Fruit fly (Drosophila melanogaster) whole organism, embryonic: ENCODE data around the gene kud.

ENCODE experiments used
- Atf6 ChIP-seq: fragments of 200-800 bp; sonication (Bioruptor generic); IDR thresholded peaks from 2 replicates; pipeline ENCODE4 v1.3.6; 2022; ENCODE audit warnings: missing biosample characterization, missing genetic modification characterization
- CG10209 ChIP-seq: fragments of 200-800 bp; sonication (Bioruptor generic); optimal IDR thresholded peaks from 3 replicates; lab custom pipeline; 2017; ENCODE audit warnings: missing biosample characterization, mild to moderate bottlenecking, missing genetic modification characterization, missing genetic modification reagents
- CG10321 ChIP-seq: fragments of 200-800 bp; sonication (Bioruptor generic); IDR thresholded peaks from 2 replicates; pipeline ENCODE4 v1.3.6; 2022; ENCODE audit warnings: missing biosample characterization, missing genetic modification characterization
- CG11456 ChIP-seq: fragments of 200-800 bp; sonication (Bioruptor generic); IDR thresholded peaks from 3 replicates; pipeline ENCODE4 v1.3.6; 2022; ENCODE audit warnings: missing biosample characterization, missing genetic modification characterization
- CG11695 ChIP-seq: fragments of 200-800 bp; sonication (Bioruptor generic); IDR thresholded peaks from 3 replicates; pipeline ENCODE4 v1.3.6; 2022; ENCODE audit warnings: missing biosample characterization, missing genetic modification characterization
- CG12071 ChIP-seq: fragments of 200-800 bp; sonication (Bioruptor generic); optimal IDR thresholded peaks from 3 replicates; lab custom pipeline; 2018; ENCODE audit warnings: missing biosample characterization, mild to moderate bottlenecking, missing genetic modification characterization
- CG12769 ChIP-seq: fragments of 200-800 bp; sonication (Bioruptor generic); optimal IDR thresholded peaks from 2 replicates; lab custom pipeline; 2019; ENCODE audit warnings: missing biosample characterization, mild to moderate bottlenecking, missing genetic modification characterization, moderate library complexity
- CG13287 ChIP-seq: fragments of 200-800 bp; sonication (Bioruptor generic); IDR thresholded peaks from 2 replicates; pipeline ENCODE4 v1.3.6; 2022; ENCODE audit warnings: missing biosample characterization, missing genetic modification characterization; ENCODE audit not compliant: partially characterized antibody
- CG15514 ChIP-seq: fragments of 200-800 bp; sonication (Bioruptor generic); optimal IDR thresholded peaks from 3 replicates; lab custom pipeline; 2017; ENCODE audit warnings: missing biosample characterization, missing genetic modification characterization, mild to moderate bottlenecking, moderate library complexity, missing genetic modification reagents
- CG15601 ChIP-seq: fragments of 200-800 bp; sonication (Bioruptor generic); optimal IDR thresholded peaks from 3 replicates; lab custom pipeline; 2019; ENCODE audit warnings: missing biosample characterization, mild to moderate bottlenecking, missing genetic modification characterization, moderate library complexity
- CG17328 ChIP-seq: fragments of 200-800 bp; sonication (Bioruptor generic); IDR thresholded peaks from 2 replicates; pipeline ENCODE4 v1.3.6; 2022; ENCODE audit warnings: missing biosample characterization, missing genetic modification characterization
- CG18011 ChIP-seq: fragments of 200-800 bp; sonication (Bioruptor generic); optimal IDR thresholded peaks from 2 replicates; lab custom pipeline; 2017; ENCODE audit warnings: missing biosample characterization, missing genetic modification characterization, mild to moderate bottlenecking, moderate library complexity, missing genotype
- CG18476 ChIP-seq: fragments of 200-800 bp; sonication (Bioruptor generic); optimal IDR thresholded peaks from 2 replicates; lab custom pipeline; 2016; ENCODE audit warnings: missing biosample characterization, mild to moderate bottlenecking, missing genetic modification characterization
- CG32532 ChIP-seq: fragments of 200-800 bp; sonication (Bioruptor generic); IDR thresholded peaks from 2 replicates; pipeline ENCODE4 v1.3.6; 2022; ENCODE audit warnings: missing biosample characterization, missing genetic modification characterization
- CG6791 ChIP-seq: fragments of 200-800 bp; sonication (Bioruptor generic); IDR thresholded peaks from 3 replicates; pipeline ENCODE4 v1.3.6; 2022; ENCODE audit warnings: missing biosample characterization, missing genetic modification characterization; ENCODE audit not compliant: partially characterized antibody
- CG7987 ChIP-seq: fragments of 200-800 bp; sonication (Bioruptor generic); optimal IDR thresholded peaks from 2 replicates; lab custom pipeline; 2018; ENCODE audit warnings: missing biosample characterization, mild to moderate bottlenecking, missing genetic modification characterization, moderate library complexity
- CG8290 ChIP-seq, 3 experiments: fragments of 200-800 bp; sonication (Bioruptor generic); optimal IDR thresholded peaks; 2 replicates each; lab custom pipeline; 2016 to 2019; ENCODE audit warnings: missing biosample characterization in 3 of 3, missing genetic modification characterization in 3 of 3, mild to moderate bottlenecking in 2 of 3, moderate library complexity in 1 of 3
- E2f2 ChIP-seq: fragments of 200-800 bp; sonication (Bioruptor generic); IDR thresholded peaks from 2 replicates; pipeline ENCODE4 v1.3.6; 2022; ENCODE audit warnings: missing biosample characterization, missing genetic modification characterization
- HmgZ ChIP-seq: fragments of 200-800 bp; sonication (Bioruptor generic); optimal IDR thresholded peaks from 2 replicates; lab custom pipeline; 2018; ENCODE audit warnings: missing biosample characterization, mild to moderate bottlenecking, missing genetic modification characterization
- Hr3 ChIP-seq: fragments of 200-800 bp; sonication (Bioruptor generic); optimal IDR thresholded peaks from 3 replicates; lab custom pipeline; 2016; ENCODE audit warnings: missing biosample characterization, missing genetic modification characterization
- MTF-1 ChIP-seq: fragments of 200-800 bp; sonication (Bioruptor generic); optimal IDR thresholded peaks from 2 replicates; lab custom pipeline; 2018; ENCODE audit warnings: missing biosample characterization, mild to moderate bottlenecking, missing genetic modification characterization, borderline replicate concordance
- Med ChIP-seq: fragments of 200-800 bp; sonication (Bioruptor generic); peaks from one replicate; lab custom pipeline; 2016; ENCODE audit warnings: missing biosample characterization, missing genetic modification characterization, mild to moderate bottlenecking, inconsistent platforms, moderate library complexity
- Myb ChIP-seq: fragments of 200-800 bp; sonication (Bioruptor generic); optimal IDR thresholded peaks from 2 replicates; lab custom pipeline; 2016; ENCODE audit warnings: missing biosample characterization, missing genetic modification characterization
- NK7.1 ChIP-seq: fragments of 200-800 bp; sonication (Bioruptor generic); optimal IDR thresholded peaks from 3 replicates; lab custom pipeline; 2016; ENCODE audit warnings: missing biosample characterization, missing genetic modification characterization
- Nf-YC ChIP-seq: fragments of 200-800 bp; optimal IDR thresholded peaks from 3 replicates; lab custom pipeline; 2019; ENCODE audit warnings: missing biosample characterization, mild to moderate bottlenecking, missing genetic modification characterization, moderate library complexity
- PHDP ChIP-seq: fragments of 200-800 bp; sonication (Bioruptor generic); optimal IDR thresholded peaks from 3 replicates; lab custom pipeline; 2018; ENCODE audit warnings: missing biosample characterization, mild to moderate bottlenecking, missing genetic modification characterization, moderate library complexity
- Rfx ChIP-seq: fragments of 200-800 bp; sonication (Bioruptor generic); IDR thresholded peaks from 2 replicates; pipeline ENCODE4 v1.3.6; 2022; ENCODE audit warnings: missing biosample characterization, missing genetic modification characterization
- Side ChIP-seq: fragments of 200-800 bp; sonication (Bioruptor generic); optimal IDR thresholded peaks from 2 replicates; lab custom pipeline; 2016; ENCODE audit warnings: missing biosample characterization, missing genetic modification characterization
- Sin3A ChIP-seq: fragments of >200 bp; optimal IDR thresholded peaks from 2 replicates; lab custom pipeline; 2018
- abd-A ChIP-seq: fragments of 200-800 bp; sonication (Bioruptor generic); optimal IDR thresholded peaks from 3 replicates; lab custom pipeline; 2019; ENCODE audit warnings: missing biosample characterization, mild to moderate bottlenecking, missing genetic modification characterization, moderate library complexity
- amos ChIP-seq: fragments of 200-800 bp; sonication (Bioruptor generic); IDR thresholded peaks from 2 replicates; pipeline ENCODE4 v1.3.6; 2022; ENCODE audit warnings: missing biosample characterization, missing genetic modification characterization; ENCODE audit not compliant: partially characterized antibody
- chinmo ChIP-seq: fragments of 200-800 bp; sonication (Bioruptor generic); IDR thresholded peaks from 4 replicates; pipeline ENCODE4 v1.3.6; 2022; ENCODE audit warnings: missing biosample characterization, missing genetic modification characterization; ENCODE audit not compliant: partially characterized antibody
- crol ChIP-seq: fragments of 200-800 bp; sonication (Bioruptor generic); IDR thresholded peaks from 2 replicates; pipeline ENCODE4 v1.3.6; 2022; ENCODE audit warnings: missing biosample characterization, missing genetic modification characterization
- crp ChIP-seq, 2 experiments: fragments of 200-800 bp; sonication (Bioruptor generic); optimal IDR thresholded peaks; 2 replicates in 1 of 2; 3 replicates in 1 of 2; lab custom pipeline; 2017; ENCODE audit warnings: missing biosample characterization in 2 of 2, missing genetic modification characterization in 2 of 2, mild to moderate bottlenecking in 1 of 2, moderate library complexity in 1 of 2
- dati ChIP-seq: fragments of 200-800 bp; sonication (Bioruptor generic); IDR thresholded peaks from 2 replicates; pipeline ENCODE4 v1.3.6; 2022; ENCODE audit warnings: missing biosample characterization, missing genetic modification characterization
- dysf ChIP-seq: fragments of 200-800 bp; sonication (Bioruptor generic); IDR thresholded peaks from 3 replicates; pipeline ENCODE4 v1.3.6; 2022; ENCODE audit warnings: missing biosample characterization, missing genetic modification characterization
- en ChIP-seq: fragments of 200-800 bp; sonication (Bioruptor generic); optimal IDR thresholded peaks from 2 replicates; lab custom pipeline; 2016; ENCODE audit warnings: missing biosample characterization, missing genetic modification characterization
- gce ChIP-seq: fragments of 200-800 bp; sonication (Bioruptor generic); IDR thresholded peaks from 3 replicates; pipeline ENCODE4 v1.3.6; 2022; ENCODE audit warnings: missing biosample characterization, missing genetic modification characterization
- gfzf ChIP-seq: fragments of 200-800 bp; sonication (Bioruptor generic); optimal IDR thresholded peaks from 2 replicates; lab custom pipeline; 2016; ENCODE audit warnings: missing biosample characterization, mild to moderate bottlenecking, missing genetic modification characterization, moderate library complexity
- nau ChIP-seq: fragments of 200-800 bp; sonication (Bioruptor generic); optimal IDR thresholded peaks from 3 replicates; lab custom pipeline; 2017; ENCODE audit warnings: missing biosample characterization, mild to moderate bottlenecking, missing genetic modification characterization, missing genetic modification reagents
- pros ChIP-seq: fragments of 200-800 bp; sonication (Bioruptor generic); optimal IDR thresholded peaks from 3 replicates; lab custom pipeline; 2019; ENCODE audit warnings: missing biosample characterization, mild to moderate bottlenecking, missing genetic modification characterization, moderate library complexity
- so ChIP-seq: fragments of 200-800 bp; sonication (Bioruptor generic); IDR thresholded peaks from 3 replicates; pipeline ENCODE4 v1.3.6; 2022; ENCODE audit warnings: missing biosample characterization, missing genetic modification characterization
- sr ChIP-seq: fragments of 200-800 bp; sonication (Bioruptor generic); IDR thresholded peaks from 3 replicates; pipeline ENCODE4 v1.3.6; 2022; ENCODE audit warnings: missing biosample characterization, missing genetic modification characterization
- stwl ChIP-seq: fragments of 200-800 bp; sonication (Bioruptor generic); optimal IDR thresholded peaks from 3 replicates; lab custom pipeline; 2018; ENCODE audit warnings: missing biosample characterization, mild to moderate bottlenecking, missing genetic modification characterization, moderate library complexity
- unpg ChIP-seq: fragments of 200-800 bp; sonication (Bioruptor generic); optimal IDR thresholded peaks from 3 replicates; lab custom pipeline; 2018; ENCODE audit warnings: missing biosample characterization, mild to moderate bottlenecking, missing genetic modification characterization, moderate library complexity
- zen2 ChIP-seq: fragments of 200-800 bp; sonication (Bioruptor generic); IDR thresholded peaks from 3 replicates; pipeline ENCODE4 v1.3.6; 2022; ENCODE audit warnings: missing biosample characterization, missing genetic modification characterization; ENCODE audit not compliant: partially characterized antibody

kud gene

DNA sequence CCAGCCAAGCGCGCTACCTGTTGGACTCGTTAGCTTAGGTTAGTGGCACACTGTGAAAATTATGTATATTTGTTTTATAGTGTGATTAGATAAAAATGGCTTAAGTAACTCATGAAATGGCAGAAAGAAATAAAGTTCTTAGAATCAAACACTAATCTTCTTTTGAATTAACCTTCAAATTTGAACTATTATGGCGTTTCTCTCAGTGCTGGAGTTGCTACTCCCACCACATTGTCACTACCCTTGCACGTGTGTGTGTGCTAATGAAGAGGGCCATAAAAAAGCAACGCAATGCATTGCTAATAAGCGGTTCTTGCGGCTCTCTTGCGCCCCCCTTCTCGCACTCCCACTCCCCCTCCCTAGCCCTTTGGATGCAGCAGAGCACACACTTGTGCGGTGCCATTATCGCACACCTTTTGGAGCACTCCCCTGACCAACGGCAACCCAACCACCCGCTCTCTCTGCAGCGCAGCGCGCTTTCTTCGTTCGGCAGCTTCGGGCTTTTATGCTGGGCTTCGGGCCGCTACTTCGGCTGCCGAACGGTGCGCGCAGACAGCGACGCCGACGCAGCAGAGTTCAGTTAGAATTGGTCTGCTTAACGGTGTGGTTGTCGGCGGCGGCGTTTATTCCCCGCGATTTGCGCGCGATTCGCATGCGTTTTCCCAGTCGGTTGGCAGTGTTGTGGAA, 46.0 kb upstream of the kud start (continued):
- TF ChIP-seq HmgZ (tag; lab: Kevin White, UChicago) (peak; percentile 62), CG32532 (peak; percentile 75)
- TF ChIP-seq, all 482 proteins: peak for 417

DNA sequence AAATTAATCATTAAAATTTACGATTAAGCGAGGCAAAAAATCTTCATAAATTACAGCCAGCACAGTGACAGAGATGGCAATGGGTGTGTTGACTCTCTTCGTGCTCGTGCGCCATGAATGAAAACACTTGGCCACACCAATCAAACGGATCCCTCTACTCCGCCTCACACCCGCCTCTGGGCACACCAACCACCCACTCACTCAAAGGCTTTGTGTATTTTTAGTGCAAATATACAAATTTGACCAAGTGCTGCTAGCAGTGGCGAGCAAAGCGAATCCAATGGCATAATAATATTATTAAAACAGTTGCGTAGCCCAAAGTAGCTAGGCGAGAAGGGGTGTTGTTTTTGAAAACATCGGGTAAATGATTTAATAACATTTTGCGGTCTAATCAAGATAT, 44.8 kb upstream of the kud start:
- TF ChIP-seq sr (GFP tag; lab: Robert Waterston, UW) (peak; percentile 72; the same call in 2 of the 3 replicates), Rfx (GFP tag; lab: Robert Waterston, UW) (peak; percentile 19; the same call in 1 of the 2 replicates), NK7.1 (GFP tag; lab: Kevin White, UChicago) (no peak), amos (0 out of 2 replicates have a peak, but pooled peaks have one; percentile 9), CG18011 (GFP tag; lab: Kevin White, UChicago) (no peak), Myb (GFP tag; lab: Kevin White, UChicago) (no peak), dati (GFP tag; lab: Robert Waterston, UW) (0 out of 2 replicates have a peak, but pooled peaks have one; percentile 8), CG15514 (GFP tag; lab: Kevin White, UChicago) (peak; percentile 17), unpg (no peak), MTF-1 (GFP tag; lab: Kevin White, UChicago) (no peak), CG6791 (peak; percentile 60; the same call in 2 of the 3 replicates), CG18476 (GFP tag; lab: Kevin White, UChicago) (no peak), stwl (tag; lab: Kevin White, UChicago) (peak; percentile 95), CG13287 (GFP tag; lab: Robert Waterston, UW) (peak; percentile 41), CG11695 (GFP tag; lab: Robert Waterston, UW) (0 out of 3 replicates have a peak, but pooled peaks have one; percentile 13), gfzf (GFP tag; lab: Kevin White, UChicago) (peak; percentile 6), gce (0 out of 3 replicates have a peak, but pooled peaks have one; percentile 37), PHDP (tag; lab: Kevin White, UChicago) (no peak), CG10209 (GFP tag; lab: Kevin White, UChicago) (no peak), CG8290 (GFP tag; optimal IDR thresholded peaks at IDR 0.05; lab: Kevin White, UChicago) (no peak), CG8290 (tag; optimal IDR thresholded peaks at IDR 0.05; lab: Kevin White, UChicago) (peak in 1 of 2 experiments; percentile 40), zen2 (GFP tag; lab: Robert Waterston, UW) (0 out of 3 replicates have a peak, but pooled peaks have one; percentile 29), CG7987 (peak; percentile 5), CG12071 (GFP tag; lab: Kevin White, UChicago) (peak; percentile 4), nau (GFP tag; lab: Kevin White, UChicago) (peak; percentile 24), CG17328 (no peak), Med (peak; percentile 64), CG12769 (tag; lab: Kevin White, UChicago) (peak; percentile 57), CG15601 (tag; lab: Kevin White, UChicago) (no peak), dysf (0 out of 3 replicates have a peak, but pooled peaks have one; percentile 11), Sin3A (no peak), E2f2 (GFP tag; lab: Robert Waterston, UW) (peak; percentile 7; the same call in 1 of the 2 replicates)

DNA sequence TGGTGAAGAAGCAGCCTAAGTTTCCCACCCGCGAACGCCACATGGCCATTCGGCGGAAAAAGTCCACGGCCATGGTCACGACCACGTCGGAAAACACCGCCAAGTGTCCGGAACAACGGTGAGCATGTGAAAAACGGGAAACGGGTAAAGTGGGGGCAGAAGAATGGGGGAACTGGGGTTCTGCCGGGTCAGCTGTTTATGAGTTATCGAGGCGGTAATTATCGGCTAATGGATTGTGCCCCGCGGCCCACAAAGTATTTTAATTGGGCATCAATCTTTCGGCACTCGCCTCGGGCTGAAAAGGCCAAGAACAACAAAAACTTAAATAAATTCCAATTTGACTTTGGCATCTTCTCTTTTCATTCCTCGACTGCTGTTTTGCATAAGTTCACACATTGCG, 42.5 kb upstream of the kud start:
- TF ChIP-seq Atf6 (GFP tag; lab: Robert Waterston, UW), result no peak
- TF ChIP-seq CG10321, result 0 out of 2 replicates have a peak, but pooled peaks have one; percentile 25
- TF ChIP-seq so (GFP tag; lab: Robert Waterston, UW), result 0 out of 3 replicates have a peak, but pooled peaks have one; percentile 18
- TF ChIP-seq abd-A (tag; lab: Kevin White, UChicago), result peak; percentile 67
- TF ChIP-seq Side (GFP tag; lab: Kevin White, UChicago), result no peak
- TF ChIP-seq crp (GFP tag; optimal IDR thresholded peaks at IDR 0.05; lab: Kevin White, UChicago), result peak in 1 of 2 experiments; percentile 4
- TF ChIP-seq en (GFP tag; lab: Kevin White, UChicago), result no peak
- peak; percentile 73 for TF ChIP-seq CG12769 (tag; lab: Kevin White, UChicago)
- TF ChIP-seq CG11456 (GFP tag; lab: Robert Waterston, UW), result 0 out of 3 replicates have a peak, but pooled peaks have one; percentile 12
- no peak for TF ChIP-seq pros
- TF ChIP-seq Nf-YC, result no peak
- peak; percentile 65; the same call in 1 of the 2 replicates for TF ChIP-seq crol (GFP tag; lab: Robert Waterston, UW)
- no peak for TF ChIP-seq Hr3 (GFP tag; lab: Kevin White, UChicago)
- 0 out of 4 replicates have a peak, but pooled peaks have one; percentile 6 for TF ChIP-seq chinmo (GFP tag; lab: Robert Waterston, UW)
